Fruit fly (Drosophila melanogaster) whole organism, embryonic: Measurements from ENCODE around the gene SmD2.
A peak's percentile ranks its signal among the peaks of the same experiment; 100 is the strongest.

Source experiments
- Atf-2 ChIP-seq: fragments of 200-800 bp; sonication (Bioruptor generic); optimal IDR thresholded peaks from 2 replicates; lab custom pipeline; 2016; ENCODE audit warnings: missing biosample characterization, missing genetic modification characterization
- Awh ChIP-seq: fragments of 200-800 bp; sonication (Bioruptor generic); IDR thresholded peaks from 2 replicates; pipeline ENCODE4, ENCODE4 v1.3.6; 2022; ENCODE audit warnings: missing biosample characterization, missing genetic modification characterization
- CG10321 ChIP-seq: fragments of 200-800 bp; sonication (Bioruptor generic); IDR thresholded peaks from 2 replicates; pipeline ENCODE4 v1.3.6; 2022; ENCODE audit warnings: missing biosample characterization, missing genetic modification characterization
- CG12659 ChIP-seq: fragments of 200-800 bp; sonication (Bioruptor generic); optimal IDR thresholded peaks from 3 replicates; lab custom pipeline; 2017; ENCODE audit warnings: mild to moderate bottlenecking, missing biosample characterization, missing genetic modification reagents, missing genetic modification characterization
- CG13894 ChIP-seq: fragments of 200-800 bp; sonication (Bioruptor generic); optimal IDR thresholded peaks from 3 replicates; lab custom pipeline; 2018; ENCODE audit warnings: missing biosample characterization, mild to moderate bottlenecking, missing genetic modification characterization, moderate library complexity
- CG15696 ChIP-seq: fragments of 200-800 bp; sonication (Bioruptor generic); optimal IDR thresholded peaks from 2 replicates; lab custom pipeline; 2019; ENCODE audit warnings: missing biosample characterization, mild to moderate bottlenecking, missing genetic modification characterization, moderate library complexity
- CG1603 ChIP-seq: fragments of 200-800 bp; sonication (Bioruptor generic); optimal IDR thresholded peaks from 2 replicates; lab custom pipeline; 2019; ENCODE audit warnings: missing biosample characterization, mild to moderate bottlenecking, missing genetic modification characterization, moderate library complexity
- CG1647 ChIP-seq: fragments of 200-800 bp; sonication (Bioruptor generic); optimal IDR thresholded peaks from 3 replicates; lab custom pipeline; 2016; ENCODE audit warnings: missing biosample characterization, missing genetic modification characterization
- CG17328 ChIP-seq: fragments of 200-800 bp; sonication (Bioruptor generic); IDR thresholded peaks from 2 replicates; pipeline ENCODE4 v1.3.6; 2022; ENCODE audit warnings: missing biosample characterization, missing genetic modification characterization
- CG1832 ChIP-seq: fragments of 200-800 bp; sonication (Bioruptor generic); optimal IDR thresholded peaks from 2 replicates; lab custom pipeline; 2017; ENCODE audit warnings: missing biosample characterization, mild to moderate bottlenecking, missing genetic modification characterization, inconsistent platforms
- CG4424 ChIP-seq: fragments of 200-800 bp; sonication (Bioruptor generic); optimal IDR thresholded peaks from 3 replicates; lab custom pipeline; 2016; ENCODE audit warnings: missing biosample characterization, missing genetic modification characterization
- CG6791 ChIP-seq: fragments of 200-800 bp; sonication (Bioruptor generic); IDR thresholded peaks from 3 replicates; pipeline ENCODE4 v1.3.6; 2022; ENCODE audit warnings: missing biosample characterization, missing genetic modification characterization; ENCODE audit not compliant: partially characterized antibody
- CG7928 ChIP-seq: fragments of 200-800 bp; sonication (Bioruptor generic); optimal IDR thresholded peaks from 2 replicates; lab custom pipeline; 2017; ENCODE audit warnings: missing biosample characterization, mild to moderate bottlenecking, missing genetic modification characterization
- CG8944 ChIP-seq: fragments of 200-800 bp; sonication (Bioruptor generic); optimal IDR thresholded peaks from 3 replicates; lab custom pipeline; 2016; ENCODE audit warnings: missing biosample characterization, missing genetic modification characterization
- CG9437 ChIP-seq: fragments of 200-800 bp; sonication (Bioruptor generic); optimal IDR thresholded peaks from 2 replicates; lab custom pipeline; 2018; ENCODE audit warnings: missing biosample characterization, mild to moderate bottlenecking, missing genetic modification characterization
- Ets65A ChIP-seq: fragments of 200-800 bp; sonication (Bioruptor generic); peaks from one replicate; lab custom pipeline; 2016; ENCODE audit warnings: missing biosample characterization, missing genetic modification characterization
- Ets97D ChIP-seq: fragments of 200-800 bp; sonication (Bioruptor generic); optimal IDR thresholded peaks from 3 replicates; lab custom pipeline; 2016; ENCODE audit warnings: missing biosample characterization, missing genetic modification characterization
- GATAe ChIP-seq: fragments of 200-800 bp; sonication (Bioruptor generic); conservative IDR thresholded peaks from 2 replicates; pipeline ENCODE4 v1.3.6; 2022; ENCODE audit warnings: missing biosample characterization, missing genetic modification characterization
- H15 ChIP-seq: fragments of 200-800 bp; sonication (Bioruptor generic); IDR thresholded peaks from 3 replicates; pipeline ENCODE4 v1.3.6; 2022; ENCODE audit warnings: missing biosample characterization, missing genetic modification characterization
- H2.0 ChIP-seq: fragments of 200-800 bp; sonication (Bioruptor generic); IDR thresholded peaks from 2 replicates; pipeline ENCODE4 v1.3.6; 2022; ENCODE audit warnings: missing biosample characterization, missing genetic modification characterization
- HHEX ChIP-seq: fragments of 200-800 bp; sonication (Bioruptor generic); optimal IDR thresholded peaks from 3 replicates; lab custom pipeline; 2017; ENCODE audit warnings: missing biosample characterization, mild to moderate bottlenecking, missing genetic modification characterization, missing genetic modification reagents
- Hand ChIP-seq: fragments of 200-800 bp; sonication (Bioruptor generic); optimal IDR thresholded peaks from 2 replicates; lab custom pipeline; 2017; ENCODE audit warnings: mild to moderate bottlenecking, missing biosample characterization, missing genetic modification reagents, missing genetic modification characterization
- Hr51 ChIP-seq, 2 experiments: fragments of 200-800 bp; sonication (Bioruptor generic); optimal IDR thresholded peaks; 2 replicates in 1 of 2; 3 replicates in 1 of 2; lab custom pipeline; 2016 to 2018; ENCODE audit warnings: missing biosample characterization in 2 of 2, missing genetic modification characterization in 2 of 2, mild to moderate bottlenecking in 1 of 2, moderate library complexity in 1 of 2
- Med ChIP-seq: fragments of 200-800 bp; sonication (Bioruptor generic); peaks from one replicate; lab custom pipeline; 2016; ENCODE audit warnings: missing biosample characterization, missing genetic modification characterization, mild to moderate bottlenecking, inconsistent platforms, moderate library complexity
- NC2α ChIP-seq: fragments of 200-800 bp; sonication (Bioruptor generic); optimal IDR thresholded peaks from 2 replicates; lab custom pipeline; 2016; ENCODE audit warnings: missing biosample characterization, missing genetic modification characterization
- Sox102F ChIP-seq: fragments of 200-800 bp; sonication (Bioruptor generic); optimal IDR thresholded peaks from 2 replicates; lab custom pipeline; 2018; ENCODE audit warnings: missing biosample characterization, mild to moderate bottlenecking, missing genetic modification characterization, moderate library complexity
- amos ChIP-seq: fragments of 200-800 bp; sonication (Bioruptor generic); IDR thresholded peaks from 2 replicates; pipeline ENCODE4 v1.3.6; 2022; ENCODE audit warnings: missing biosample characterization, missing genetic modification characterization; ENCODE audit not compliant: partially characterized antibody
- bbx ChIP-seq: fragments of 200-800 bp; sonication (Bioruptor generic); IDR thresholded peaks from 2 replicates; pipeline ENCODE4 v1.3.6; 2022; ENCODE audit warnings: missing biosample characterization, missing genetic modification characterization; ENCODE audit not compliant: partially characterized antibody
- bcd ChIP-seq: fragments of 200-800 bp; sonication (Bioruptor generic); optimal IDR thresholded peaks from 2 replicates; lab custom pipeline; 2017; ENCODE audit warnings: missing biosample characterization, mild to moderate bottlenecking, missing genetic modification characterization
- ci ChIP-seq: fragments of 200-800 bp; sonication (Bioruptor generic); IDR thresholded peaks from 3 replicates; pipeline ENCODE4 v1.3.6; 2022; ENCODE audit warnings: missing biosample characterization, missing genetic modification characterization
- crc ChIP-seq: fragments of 200-800 bp; sonication (Bioruptor generic); optimal IDR thresholded peaks from 2 replicates; lab custom pipeline; 2016; ENCODE audit warnings: missing biosample characterization, missing genetic modification characterization
- crp ChIP-seq, 2 experiments: fragments of 200-800 bp; sonication (Bioruptor generic); optimal IDR thresholded peaks; 2 replicates in 1 of 2; 3 replicates in 1 of 2; lab custom pipeline; 2017; ENCODE audit warnings: missing biosample characterization in 2 of 2, missing genetic modification characterization in 2 of 2, mild to moderate bottlenecking in 1 of 2, moderate library complexity in 1 of 2
- cwo ChIP-seq: fragments of 200-800 bp; sonication (Bioruptor generic); optimal IDR thresholded peaks from 3 replicates; lab custom pipeline; 2017; ENCODE audit warnings: missing biosample characterization, missing genetic modification characterization, mild to moderate bottlenecking, moderate library complexity, missing genetic modification reagents
- eyg ChIP-seq: fragments of 200-800 bp; sonication (Bioruptor generic); optimal IDR thresholded peaks from 3 replicates; lab custom pipeline; 2016; ENCODE audit warnings: missing biosample characterization, missing genetic modification characterization
- ham ChIP-seq: fragments of 200-800 bp; sonication (Bioruptor generic); IDR thresholded peaks from 2 replicates; pipeline ENCODE4 v1.3.6; 2022; ENCODE audit warnings: missing biosample characterization, missing genetic modification characterization
- her ChIP-seq: fragments of 200-800 bp; sonication (Bioruptor generic); optimal IDR thresholded peaks from 2 replicates; lab custom pipeline; 2016; ENCODE audit warnings: missing biosample characterization, missing genetic modification characterization
- hkb ChIP-seq, 2 experiments: fragments of 200-800 bp in 1 of 2; fragments of >200 bp in 1 of 2; sonication (Bioruptor generic) in 1 of 2; IDR thresholded peaks in 1 of 2; optimal IDR thresholded peaks in 1 of 2; 2 replicates each; pipeline versions ENCODE4 v1.3.6 to Lab custom; 2017 to 2022; ENCODE audit warnings: missing biosample characterization in 1 of 2, missing genetic modification characterization in 1 of 2
- jigr1 ChIP-seq: fragments of 200-800 bp; sonication (Bioruptor generic); IDR thresholded peaks from 3 replicates; pipeline ENCODE4 v1.3.6; 2022; ENCODE audit warnings: missing biosample characterization, missing genetic modification characterization
- klu ChIP-seq: fragments of 200-800 bp; sonication (Bioruptor generic); IDR thresholded peaks from 2 replicates; pipeline ENCODE4 v1.3.6; 2022; ENCODE audit warnings: missing biosample characterization, missing genetic modification characterization
- luna ChIP-seq: fragments of 200-800 bp; sonication (Bioruptor generic); optimal IDR thresholded peaks from 2 replicates; lab custom pipeline; 2016; ENCODE audit warnings: missing biosample characterization, missing genetic modification characterization
- mld ChIP-seq: fragments of 200-800 bp; sonication (Bioruptor generic); IDR thresholded peaks from 3 replicates; pipeline ENCODE4 v1.3.6; 2022; ENCODE audit warnings: missing biosample characterization, missing genetic modification characterization; ENCODE audit not compliant: partially characterized antibody
- oc ChIP-seq: fragments of 200-800 bp; sonication (Bioruptor generic); optimal IDR thresholded peaks from 2 replicates; lab custom pipeline; 2018; ENCODE audit warnings: missing biosample characterization, mild to moderate bottlenecking, missing genetic modification characterization, moderate library complexity
- p53 ChIP-seq: fragments of 200-800 bp; sonication (Bioruptor generic); optimal IDR thresholded peaks from 2 replicates; lab custom pipeline; 2016; ENCODE audit warnings: missing biosample characterization, missing genetic modification characterization
- peb ChIP-seq: fragments of 200-800 bp; sonication (Bioruptor generic); IDR thresholded peaks from 2 replicates; pipeline ENCODE4 v1.3.6; 2022; ENCODE audit warnings: missing biosample characterization, missing genetic modification characterization
- ranshi ChIP-seq: fragments of 200-800 bp; sonication (Bioruptor generic); IDR thresholded peaks from 2 replicates; pipeline ENCODE4 v1.3.6; 2022; ENCODE audit warnings: missing biosample characterization, missing genetic modification characterization
- repo ChIP-seq: fragments of 200-800 bp; sonication (Bioruptor generic); optimal IDR thresholded peaks from 2 replicates; lab custom pipeline; 2016; ENCODE audit warnings: missing biosample characterization, missing genetic modification characterization
- sob ChIP-seq: fragments of 200-800 bp; sonication (Bioruptor generic); IDR thresholded peaks from 2 replicates; pipeline ENCODE4 v1.3.6; 2022; ENCODE audit warnings: missing biosample characterization, missing genetic modification characterization
- unc-4 ChIP-seq: fragments of 200-800 bp; sonication (Bioruptor generic); IDR thresholded peaks from 2 replicates; pipeline ENCODE4 v1.3.6; 2022; ENCODE audit warnings: missing biosample characterization, missing genetic modification characterization; ENCODE audit not compliant: partially characterized antibody
- zen ChIP-seq: fragments of 200-800 bp; sonication (Bioruptor generic); optimal IDR thresholded peaks from 3 replicates; lab custom pipeline; 2018; ENCODE audit warnings: missing biosample characterization, mild to moderate bottlenecking, missing genetic modification characterization, moderate library complexity
- zfh2 ChIP-seq: fragments of 200-800 bp; sonication (Bioruptor generic); optimal IDR thresholded peaks from 2 replicates; lab custom pipeline; 2016; ENCODE audit warnings: missing biosample characterization, missing genetic modification characterization

The SmD2 gene

DNA sequence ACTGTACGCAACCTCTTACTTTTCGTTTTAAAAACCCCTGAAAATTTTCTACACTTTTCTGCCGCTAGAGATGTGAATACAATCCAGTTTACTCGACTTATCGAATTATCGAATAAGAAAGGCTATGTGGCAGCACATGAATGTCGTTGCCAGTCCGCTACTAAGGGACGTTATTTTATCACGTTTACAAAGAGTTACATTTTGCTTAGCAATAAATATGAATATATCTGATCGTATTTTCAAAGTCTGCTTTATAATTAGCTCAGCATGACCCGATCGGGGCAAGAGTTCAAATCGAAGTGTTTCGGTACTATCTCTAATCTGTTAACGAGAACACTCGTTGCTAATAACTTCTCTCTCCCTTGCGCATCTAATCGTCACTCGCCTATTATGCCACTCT is 22.4 kb upstream of the SmD2 start, which contains the start of gene CG42724 (continued):
- TF ChIP-seq H15 (GFP tag; lab: Robert Waterston, UW) (peak; percentile 44; the same call in 1 of the 3 replicates), Med (GFP tag; lab: Kevin White, UChicago) (peak; percentile 96), bcd (peak; percentile 9), klu (GFP tag; lab: Robert Waterston, UW) (peak; percentile 21; the same call in 1 of the 2 replicates), CG6791 (0 out of 3 replicates have a peak, but pooled peaks have one; percentile 43), ci (GFP tag; lab: Robert Waterston, UW) (peak; percentile 79), ham (GFP tag; lab: Robert Waterston, UW) (no peak), oc (tag; lab: Kevin White, UChicago) (no peak), H2.0 (peak; percentile 63), CG1647 (peak; percentile 70), amos (GFP tag; lab: Robert Waterston, UW) (peak; percentile 48; the same call in 1 of the 2 replicates), repo (GFP tag; lab: Kevin White, UChicago) (peak; percentile 61), mld (GFP tag; lab: Robert Waterston, UW) (no peak), cwo (GFP tag; lab: Kevin White, UChicago) (no peak), CG13894 (tag; lab: Kevin White, UChicago) (no peak), hkb (optimal IDR thresholded peaks at IDR 0.05; lab: Kevin White, UChicago) (peak; percentile 42), hkb (GFP tag; IDR thresholded peaks at IDR 0.05; lab: Robert Waterston, UW) (no peak), GATAe (GFP tag; lab: Robert Waterston, UW) (no peak), p53 (peak; percentile 44), peb (GFP tag; lab: Robert Waterston, UW) (0 out of 2 replicates have a peak, but pooled peaks have one; percentile 8), CG7928 (GFP tag; lab: Kevin White, UChicago) (peak; percentile 29), CG1832 (GFP tag; lab: Kevin White, UChicago) (no peak), CG12659 (GFP tag; lab: Kevin White, UChicago) (peak; percentile 67), Ets65A (peak; percentile 98), crp (GFP tag; optimal IDR thresholded peaks at IDR 0.05; lab: Kevin White, UChicago) (no peak), CG4424 (GFP tag; lab: Kevin White, UChicago) (peak; percentile 19), Sox102F (GFP tag; lab: Kevin White, UChicago) (no peak), Ets97D (peak; percentile 80), CG9437 (no peak), eyg (GFP tag; lab: Kevin White, UChicago) (peak; percentile 30), zen (no peak), unc-4 (GFP tag; lab: Robert Waterston, UW) (peak; percentile 29; the same call in 1 of the 2 replicates), jigr1 (GFP tag; lab: Robert Waterston, UW) (no peak), sob (peak; percentile 45), CG15696 (tag; lab: Kevin White, UChicago) (peak; percentile 8), CG10321 (GFP tag; lab: Robert Waterston, UW) (no peak), crc (peak; percentile 46), CG17328 (GFP tag; lab: Robert Waterston, UW) (0 out of 2 replicates have a peak, but pooled peaks have one; percentile 30), her (GFP tag; lab: Kevin White, UChicago) (peak; percentile 79), Atf-2 (GFP tag; lab: Kevin White, UChicago) (peak; percentile 30), NC2α (GFP tag; lab: Kevin White, UChicago) (peak; percentile 45), Hand (GFP tag; lab: Kevin White, UChicago) (no peak), Hr51 (GFP tag; optimal IDR thresholded peaks at IDR 0.05; lab: Kevin White, UChicago) (peak in 1 of 2 experiments; percentile 58), zfh2 (GFP tag; lab: Kevin White, UChicago) (peak; percentile 79), Awh (GFP tag; lab: Robert Waterston, UW) (no peak), CG1603 (peak; percentile 91), luna (GFP tag; lab: Kevin White, UChicago) (peak; percentile 72), bbx (GFP tag; lab: Robert Waterston, UW) (no peak), CG8944 (peak; percentile 68), ranshi (GFP tag; lab: Robert Waterston, UW) (peak; percentile 72), HHEX (GFP tag; lab: Kevin White, UChicago) (no peak)
